Worm (Caenorhabditis elegans): ENCODE data around the gene F21D9.1.
"Not testable (repeated sequence)": the region's sequence is repeated elsewhere in the genome, so short reads cannot be mapped to it uniquely, and the experiment has no call there.

- TF ChIP-seq him-1, W03F9.2, dao-5 (tag; optimal IDR thresholded peaks at IDR 0.05): not testable (repeated sequence)
These were observed 52.8 kb downstream of the F21D9.1 start, which contains the start of gene srh-208 for ce11 chrV:19317058-19317457.

Data from whole organism, L4/young adult.